Worm (Caenorhabditis elegans): ENCODE measurements around the gene D1005.10.

DNA sequence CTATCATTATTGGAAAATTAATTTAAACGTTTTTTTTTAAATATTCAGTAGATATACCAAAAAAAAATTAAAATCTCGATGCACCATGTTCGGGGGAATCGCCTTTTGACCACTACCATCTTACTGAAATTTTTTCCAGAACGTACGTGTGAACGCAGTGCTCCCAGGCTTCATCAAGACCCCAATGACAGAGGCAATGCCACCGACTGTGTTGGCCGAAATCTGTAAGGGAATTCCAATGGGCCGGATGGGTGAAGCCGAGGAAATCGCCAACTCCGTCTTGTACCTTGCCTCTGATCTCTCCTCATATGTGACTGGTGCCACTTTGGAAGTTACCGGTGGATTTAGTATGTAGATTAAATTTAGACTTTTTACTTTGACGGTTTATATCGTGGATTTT lies 2.8 kb upstream of the D1005.10 start:
- TF ChIP-seq nhr-43 (tag; optimal IDR thresholded peaks at IDR 0.05; ENCODE audit: poor library complexity, severe bottlenecking) (no peak), ztf-11 (tag; optimal IDR thresholded peaks at IDR 0.05) (no peak), ceh-82 (tag; optimal IDR thresholded peaks at IDR 0.05) (no peak), lin-15B (tag; optimal IDR thresholded peaks at IDR 0.05) (no peak), elt-3 (tag; optimal IDR thresholded peaks at IDR 0.05) (no peak), nfya-1 (tag; optimal IDR thresholded peaks at IDR 0.05; ENCODE audit: insufficient read depth) (no peak), nhr-11 (tag; optimal IDR thresholded peaks at IDR 0.05) (no peak), unc-62 (GFP tag; optimal IDR thresholded peaks at IDR 0.05) (no peak), sea-2 (GFP tag; optimal IDR thresholded peaks at IDR 0.05) (no peak), nhr-12 (tag; optimal IDR thresholded peaks at IDR 0.05) (no peak)
